Fruit fly (Drosophila melanogaster): ENCODE results near the gene CRIF.

- TF ChIP-seq ovo (GFP tag; optimal IDR thresholded peaks at IDR 0.05) (no peak), bab1 (GFP tag; optimal IDR thresholded peaks at IDR 0.05) (no peak)
These were observed 29.8 kb downstream of the CRIF start for dm6 chr3L:21538893-21539244.
